Worm (Caenorhabditis elegans): ENCODE data around the gene W06D12.6.

Gene W06D12.6

ce11 chrV:17752340-17752739 is 46.4 kb downstream of the W06D12.6 start:
- TF ChIP-seq nhr-20 (tag; optimal IDR thresholded peaks at IDR 0.05) (peak; percentile 7), zip-4 (GFP tag; optimal IDR thresholded peaks at IDR 0.05) (no peak), lin-35 (GFP tag; optimal IDR thresholded peaks at IDR 0.05) (peak in 1 of 2 experiments; percentile 1), elt-2 (tag; optimal IDR thresholded peaks at IDR 0.05) (peak; percentile 71), lin-14 (GFP tag; optimal IDR thresholded peaks at IDR 0.05) (peak; percentile 39), ceh-82 (tag; optimal IDR thresholded peaks at IDR 0.05) (no peak), unc-98 (GFP tag; IDR thresholded peaks at IDR 0.05) (no peak)

- TF ChIP-seq elt-2 (tag; optimal IDR thresholded peaks at IDR 0.05) = peak; percentile 52
- no peak for TF ChIP-seq dsc-1 (tag; optimal IDR thresholded peaks at IDR 0.05)
- peak; percentile 32 for TF ChIP-seq tlp-1 (tag; optimal IDR thresholded peaks at IDR 0.05)
- no peak for TF ChIP-seq mdl-1 (tag; optimal IDR thresholded peaks at IDR 0.05)
- TF ChIP-seq nhr-90 (tag; optimal IDR thresholded peaks at IDR 0.05; ENCODE audit: poor library complexity) = no peak
- no peak for TF ChIP-seq sptf-1 (tag; optimal IDR thresholded peaks at IDR 0.05)
- no peak for TF ChIP-seq lin-39 (tag; optimal IDR thresholded peaks at IDR 0.05)
Measured at ce11 chrV:17754999-17755398, 49.1 kb downstream of the W06D12.6 start.

- no peak for TF ChIP-seq mep-1 (tag; optimal IDR thresholded peaks at IDR 0.05)
- TF ChIP-seq zip-4 (GFP tag; optimal IDR thresholded peaks at IDR 0.05) = no peak
- no peak for TF ChIP-seq ceh-82 (tag; optimal IDR thresholded peaks at IDR 0.05)
- TF ChIP-seq elt-2 (tag; optimal IDR thresholded peaks at IDR 0.05) = no peak
- no peak for TF ChIP-seq lin-15B (tag; optimal IDR thresholded peaks at IDR 0.05)
- TF ChIP-seq nhr-77 (tag; optimal IDR thresholded peaks at IDR 0.05) = no peak
- TF ChIP-seq nhr-90 (tag; optimal IDR thresholded peaks at IDR 0.05; ENCODE audit: poor library complexity) = no peak
- no peak for TF ChIP-seq xbp-1 (tag; optimal IDR thresholded peaks at IDR 0.05)
- no peak for TF ChIP-seq egl-27 (tag; optimal IDR thresholded peaks at IDR 0.05)
- TF ChIP-seq aly-2 (tag; optimal IDR thresholded peaks at IDR 0.05) = no peak
Measured at ce11 chrV:17755592-17755991, 49.7 kb downstream of the W06D12.6 start, which contains the start of gene pgp-9. pgp-9 (plus strand) TSS chrV:17755892.
